Worm (Caenorhabditis elegans): ENCODE data around the gene F32G8.3.

Gene F32G8.3

DNA sequence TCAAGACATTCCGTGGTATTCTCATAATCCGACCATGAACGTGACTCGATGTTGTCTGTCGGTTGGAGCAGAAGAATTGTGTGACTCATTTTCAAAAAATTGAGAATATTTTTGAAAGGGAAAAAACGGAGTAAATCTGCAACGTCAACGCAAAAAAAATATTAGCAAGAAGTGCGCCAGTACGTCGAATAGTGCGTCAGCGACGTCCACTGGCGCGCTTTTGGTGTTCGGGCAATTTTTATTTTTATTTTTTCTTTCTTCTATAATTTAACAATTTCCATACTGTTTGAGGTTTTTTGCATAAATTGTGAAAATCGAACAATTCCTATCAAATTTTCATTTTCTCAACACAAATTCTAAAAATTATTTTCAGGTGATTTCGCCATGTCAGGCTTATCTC, 23.8 kb upstream of the F32G8.3 start, which contains the start of the genes erh-1 and lpd-9 (continued):
- TF ChIP-seq D2030.7 (GFP tag; IDR thresholded peaks at IDR 0.05) (peak; percentile 43; the same call in 1 of the 2 replicates), lin-40 (tag; optimal IDR thresholded peaks at IDR 0.05) (peak; percentile 81), nhr-179 (tag; optimal IDR thresholded peaks at IDR 0.05) (no peak), B0261.1 (tag; optimal IDR thresholded peaks at IDR 0.05) (no peak), ztf-26 (tag; optimal IDR thresholded peaks at IDR 0.05) (no peak), nhr-120 (GFP tag; IDR thresholded peaks at IDR 0.05) (no peak), zim-3 (tag; optimal IDR thresholded peaks at IDR 0.05) (no peak), pbrm-1 (GFP tag; IDR thresholded peaks at IDR 0.05) (peak; percentile 72), F22D6.2 (tag; optimal IDR thresholded peaks at IDR 0.05) (peak; percentile 34), snpc-1.1 (tag; optimal IDR thresholded peaks at IDR 0.05; ENCODE audit: insufficient read depth) (no peak), ets-4 (GFP tag; optimal IDR thresholded peaks at IDR 0.05) (no peak), ceh-79 (tag; optimal IDR thresholded peaks at IDR 0.05) (no peak), attf-5 (GFP tag; optimal IDR thresholded peaks at IDR 0.05) (peak; percentile 50), hsf-1 (GFP tag; IDR thresholded peaks at IDR 0.05) (no peak), ceh-40 (GFP tag; IDR thresholded peaks at IDR 0.05) (no peak), dox-1 (GFP tag; IDR thresholded peaks at IDR 0.05) (peak; percentile 83; the same call in 1 of the 2 replicates), snpc-3.4 (tag; optimal IDR thresholded peaks at IDR 0.05) (peak; percentile 73), cebp-1 (GFP tag; IDR thresholded peaks at IDR 0.05) (no peak), cebp-1 (tag; optimal IDR thresholded peaks at IDR 0.05) (no peak), F23B12.7 (tag; optimal IDR thresholded peaks at IDR 0.05; ENCODE audit: insufficient read depth) (peak; percentile 13), lin-26 (GFP tag; IDR thresholded peaks at IDR 0.05) (no peak), somi-1 (GFP tag; optimal IDR thresholded peaks at IDR 0.05) (no peak), sdz-38 (tag; optimal IDR thresholded peaks at IDR 0.05) (no peak), nhr-27 (tag; optimal IDR thresholded peaks at IDR 0.05) (no peak), sptf-2 (GFP tag; optimal IDR thresholded peaks at IDR 0.05) (no peak)

ce11 chrV:10578226-10578625, 23.1 kb upstream of the F32G8.3 start, which contains the start of gene mics-1:
TSS of gene mics-1 (minus strand) at chrV:10578326.
- TF ChIP-seq F33H1.4 (GFP tag; IDR thresholded peaks at IDR 0.05): no peak
- TF ChIP-seq Y53G8AR.9 (GFP tag; conservative IDR thresholded peaks at IDR 0.05): 0 out of 2 replicates have a peak, but pooled peaks have one; percentile 33

DNA sequence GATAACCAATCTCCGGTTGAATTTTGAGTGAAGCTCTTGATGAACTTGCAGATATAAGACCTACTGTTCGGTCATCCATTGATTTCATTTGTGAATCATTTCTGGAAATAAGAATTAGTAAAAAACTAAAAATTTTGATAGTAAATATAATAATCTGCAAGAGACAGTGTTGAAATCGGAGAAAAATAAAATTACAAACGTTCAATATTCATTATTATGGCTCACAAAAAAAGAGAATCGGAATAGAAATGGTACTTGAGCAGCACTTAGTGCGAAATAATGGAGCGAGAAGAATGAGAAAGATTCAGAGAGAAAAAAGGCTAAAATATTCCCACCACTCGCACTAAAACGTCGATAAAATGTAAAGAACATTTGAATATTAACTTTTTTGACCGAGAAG, 21.2 kb upstream of the F32G8.3 start, which contains the start of gene vps-54:
TSS of gene vps-54 (minus strand) at position 101 of the 400 bp plus-strand sequence.
- 0 out of 2 replicates have a peak, but pooled peaks have one; percentile 9 for TF ChIP-seq mcd-1 (GFP tag; IDR thresholded peaks at IDR 0.05)
- TF ChIP-seq K11D2.4 (GFP tag; IDR thresholded peaks at IDR 0.05): no peak
- TF ChIP-seq athp-1 (tag; optimal IDR thresholded peaks at IDR 0.05): no peak
- no peak for TF ChIP-seq rpc-1 (optimal IDR thresholded peaks at IDR 0.05)
- TF ChIP-seq rpc-1 (tag; optimal IDR thresholded peaks at IDR 0.05): no peak
- no peak for TF ChIP-seq T26A5.8 (tag; optimal IDR thresholded peaks at IDR 0.05)
- no peak for TF ChIP-seq egrh-3 (GFP tag; IDR thresholded peaks at IDR 0.05)

ce11 chrV:10574197-10574596, 19.1 kb upstream of the F32G8.3 start:
- TF ChIP-seq D2030.7 (GFP tag; IDR thresholded peaks at IDR 0.05) (no peak), nhr-120 (GFP tag; IDR thresholded peaks at IDR 0.05) (no peak), zim-3 (tag; optimal IDR thresholded peaks at IDR 0.05) (no peak), hsf-1 (GFP tag; IDR thresholded peaks at IDR 0.05) (no peak), cebp-2 (GFP tag; IDR thresholded peaks at IDR 0.05) (no peak), snpc-3.4 (tag; optimal IDR thresholded peaks at IDR 0.05) (no peak), repo-1 (tag; optimal IDR thresholded peaks at IDR 0.05) (no peak), lin-54 (GFP tag; optimal IDR thresholded peaks at IDR 0.05) (no peak), Y95B8A.8 (GFP tag; IDR thresholded peaks at IDR 0.05) (no peak), ZK185.1 (tag; optimal IDR thresholded peaks at IDR 0.05; ENCODE audit: poor library complexity, severe bottlenecking) (no peak), mes-4 (tag; optimal IDR thresholded peaks at IDR 0.05) (no peak), egl-44 (GFP tag; IDR thresholded peaks at IDR 0.05) (no peak), C17E4.6 (GFP tag; IDR thresholded peaks at IDR 0.05) (no peak), Y53G8AR.9 (GFP tag; conservative IDR thresholded peaks at IDR 0.05) (no peak)
